Fruit fly (Drosophila melanogaster): ENCODE measurements around the gene CG7565.

CG7565 gene

dm6 chr3L:8097101-8097500 is 5.5 kb upstream of the CG7565 start:
- TF ChIP-seq EcR (GFP tag; optimal IDR thresholded peaks at IDR 0.05) (no peak), CG8478 (optimal IDR thresholded peaks at IDR 0.05) (no peak), Dll (optimal IDR thresholded peaks at IDR 0.05) (no peak), pan (optimal IDR thresholded peaks at IDR 0.05) (no peak), psq (optimal IDR thresholded peaks at IDR 0.05) (no peak), usp (GFP tag; optimal IDR thresholded peaks at IDR 0.05) (no peak)

- TF ChIP-seq EcR (GFP tag; optimal IDR thresholded peaks at IDR 0.05) (no peak), psq (optimal IDR thresholded peaks at IDR 0.05) (no peak), usp (GFP tag; optimal IDR thresholded peaks at IDR 0.05) (no peak), pan (optimal IDR thresholded peaks at IDR 0.05) (no peak), Dll (optimal IDR thresholded peaks at IDR 0.05) (no peak), CG8478 (optimal IDR thresholded peaks at IDR 0.05) (no peak)
Measured at dm6 chr3L:8096106-8096558, 4.5 kb upstream of the CG7565 start.

DNA sequence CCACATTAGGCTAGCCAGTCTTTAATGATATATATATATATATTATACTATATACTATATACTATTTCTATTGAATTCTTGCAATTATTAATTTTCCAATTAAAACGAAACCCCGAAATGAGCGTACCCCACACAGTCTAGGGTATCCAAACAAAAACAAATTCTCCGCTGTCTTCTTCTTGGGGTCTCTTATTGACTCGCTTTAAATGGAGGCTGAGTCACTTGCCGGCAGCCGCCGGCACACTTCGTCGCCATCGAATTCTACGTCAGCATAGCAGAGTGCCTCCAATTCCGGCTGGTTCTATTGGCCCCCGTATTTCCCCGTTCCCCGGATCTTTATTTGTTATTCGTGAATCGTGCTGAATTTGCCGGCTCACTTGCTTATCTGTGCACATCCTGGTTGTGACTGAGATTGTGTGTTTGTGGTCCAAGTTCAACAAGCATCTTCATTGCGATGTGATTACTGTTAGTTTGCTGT is 3.1 kb upstream of the CG7565 start:
- no peak for TF ChIP-seq pan (optimal IDR thresholded peaks at IDR 0.05)
- TF ChIP-seq Dll (optimal IDR thresholded peaks at IDR 0.05), result no peak

DNA sequence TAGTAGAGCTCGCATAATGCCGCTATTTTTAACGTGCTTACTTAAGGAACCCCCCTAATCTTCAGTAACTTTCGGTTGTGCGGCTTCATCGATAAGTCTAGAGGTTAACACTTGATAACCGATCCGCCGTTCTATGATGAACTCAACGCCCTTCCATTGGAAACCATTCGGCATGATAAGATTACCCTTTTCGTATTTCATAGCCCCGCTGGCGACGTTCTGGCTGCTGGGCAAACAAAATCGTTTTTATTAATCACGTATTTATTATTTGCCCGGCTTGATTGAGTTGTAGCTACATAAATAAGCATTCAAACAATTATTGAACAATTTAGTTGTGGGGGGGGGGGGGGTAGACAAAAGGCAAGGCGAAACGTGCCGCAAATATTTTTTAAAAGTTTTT is 2.0 kb upstream of the CG7565 start:
- TF ChIP-seq pan (optimal IDR thresholded peaks at IDR 0.05), result no peak
- TF ChIP-seq EcR (GFP tag; optimal IDR thresholded peaks at IDR 0.05), result no peak
- no peak for TF ChIP-seq psq (optimal IDR thresholded peaks at IDR 0.05)
- TF ChIP-seq CG8478 (optimal IDR thresholded peaks at IDR 0.05), result no peak
- no peak for TF ChIP-seq Dll (optimal IDR thresholded peaks at IDR 0.05)

DNA sequence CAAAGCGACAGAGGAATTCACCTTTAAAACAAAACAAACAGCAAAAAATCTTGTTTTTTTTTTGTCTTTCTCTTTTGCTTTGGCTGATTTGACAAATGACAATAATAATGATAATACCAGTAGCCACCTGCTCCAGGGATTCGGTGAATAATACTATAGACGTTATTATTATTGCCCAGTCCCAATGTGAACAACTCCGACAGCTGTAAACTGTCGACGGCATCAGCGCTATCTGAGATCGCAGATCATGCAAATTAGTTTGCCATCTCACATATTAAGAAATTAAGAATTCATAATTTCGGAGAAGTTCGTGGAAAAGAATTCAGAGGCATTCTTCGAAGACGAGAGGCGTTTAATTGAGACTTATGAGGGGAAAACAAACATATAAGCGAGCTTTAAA is 5.4 kb downstream of the CG7565 start:
- no peak for TF ChIP-seq pan (optimal IDR thresholded peaks at IDR 0.05)
- no peak for TF ChIP-seq usp (GFP tag; optimal IDR thresholded peaks at IDR 0.05)
- TF ChIP-seq EcR (GFP tag; optimal IDR thresholded peaks at IDR 0.05), result no peak
- no peak for TF ChIP-seq psq (optimal IDR thresholded peaks at IDR 0.05)
- no peak for TF ChIP-seq CG8478 (optimal IDR thresholded peaks at IDR 0.05)

dm6 chr3L:8081822-8082221 is 9.8 kb downstream of the CG7565 start:
- TF ChIP-seq pan (optimal IDR thresholded peaks at IDR 0.05), result no peak
- no peak for TF ChIP-seq usp (GFP tag; optimal IDR thresholded peaks at IDR 0.05)
- no peak for TF ChIP-seq Dll (optimal IDR thresholded peaks at IDR 0.05)
- no peak for TF ChIP-seq EcR (GFP tag; optimal IDR thresholded peaks at IDR 0.05)
- TF ChIP-seq psq (optimal IDR thresholded peaks at IDR 0.05), result no peak
- TF ChIP-seq CG8478 (optimal IDR thresholded peaks at IDR 0.05), result no peak

dm6 chr3L:8080790-8081189 is 10.8 kb downstream of the CG7565 start:
- TF ChIP-seq pan (optimal IDR thresholded peaks at IDR 0.05) (no peak), CG8478 (optimal IDR thresholded peaks at IDR 0.05) (no peak), EcR (GFP tag; optimal IDR thresholded peaks at IDR 0.05) (no peak), Dll (optimal IDR thresholded peaks at IDR 0.05) (no peak), usp (GFP tag; optimal IDR thresholded peaks at IDR 0.05) (no peak), psq (optimal IDR thresholded peaks at IDR 0.05) (no peak)

DNA sequence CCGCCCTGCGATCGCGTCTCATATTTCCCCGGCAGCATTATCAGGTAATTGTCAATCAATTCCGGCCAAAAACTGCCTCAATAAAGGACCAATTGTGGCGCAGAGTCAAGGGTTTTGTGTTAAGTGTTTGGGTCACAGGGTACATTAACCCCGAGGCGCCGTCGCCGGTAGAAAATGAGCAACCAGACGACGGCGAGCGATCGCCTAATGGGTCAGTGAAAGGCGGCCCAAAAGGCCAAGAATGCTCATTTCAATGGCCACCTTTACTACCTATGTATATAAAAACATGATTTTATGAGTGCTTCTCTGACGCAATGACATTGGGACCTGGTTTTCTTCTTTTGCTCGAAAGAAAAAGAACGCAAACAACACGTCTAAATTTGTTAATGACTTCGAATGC is 12.0 kb downstream of the CG7565 start:
- TF ChIP-seq EcR (GFP tag; optimal IDR thresholded peaks at IDR 0.05), result no peak
- no peak for TF ChIP-seq Dll (optimal IDR thresholded peaks at IDR 0.05)
- no peak for TF ChIP-seq pan (optimal IDR thresholded peaks at IDR 0.05)
- TF ChIP-seq CG8478 (optimal IDR thresholded peaks at IDR 0.05), result no peak
- no peak for TF ChIP-seq psq (optimal IDR thresholded peaks at IDR 0.05)
- TF ChIP-seq usp (GFP tag; optimal IDR thresholded peaks at IDR 0.05), result no peak

DNA sequence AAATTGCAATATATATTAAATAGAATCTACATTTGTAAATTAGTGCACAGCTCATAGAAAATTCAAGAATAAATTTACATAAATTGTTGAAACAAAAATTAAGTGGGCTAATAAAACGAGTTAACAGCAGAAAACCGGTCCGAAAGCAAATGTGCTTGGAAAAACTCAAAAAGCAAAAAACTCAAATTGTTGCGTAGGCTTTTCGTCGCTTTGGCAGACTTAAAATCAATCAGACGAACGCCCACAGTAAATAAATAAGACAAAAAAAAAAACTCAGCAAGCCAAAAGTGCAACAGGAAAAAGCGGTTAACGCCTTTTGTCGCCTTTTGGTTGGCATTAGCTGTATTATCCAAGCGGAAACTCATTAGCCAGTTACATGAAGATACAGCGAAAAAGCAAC is 13.6 kb downstream of the CG7565 start:
- TF ChIP-seq psq (optimal IDR thresholded peaks at IDR 0.05) (no peak), pan (optimal IDR thresholded peaks at IDR 0.05) (no peak), EcR (GFP tag; optimal IDR thresholded peaks at IDR 0.05) (no peak), CG8478 (optimal IDR thresholded peaks at IDR 0.05) (no peak), Dll (optimal IDR thresholded peaks at IDR 0.05) (no peak), usp (GFP tag; optimal IDR thresholded peaks at IDR 0.05) (no peak)

DNA sequence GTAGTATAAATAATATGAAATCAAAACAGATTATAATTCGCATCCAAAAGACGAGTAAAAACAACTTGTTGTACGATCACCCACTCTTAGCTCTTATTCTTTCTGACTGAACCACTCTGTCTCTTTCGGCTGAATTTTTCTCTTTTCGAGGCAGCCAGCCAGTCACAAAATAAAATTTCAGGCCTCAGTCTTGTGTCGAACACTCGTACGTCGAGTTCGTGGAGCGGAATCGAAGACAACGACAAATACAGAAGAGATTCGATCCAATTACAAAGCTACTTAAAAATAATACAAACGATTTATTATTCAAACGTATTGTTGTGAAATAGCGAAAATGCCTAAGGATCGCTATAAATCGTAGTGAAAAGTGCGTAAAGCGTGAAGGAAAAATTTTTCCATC is 14.4 kb downstream of the CG7565 start:
- TF ChIP-seq pan (optimal IDR thresholded peaks at IDR 0.05), result no peak

DNA sequence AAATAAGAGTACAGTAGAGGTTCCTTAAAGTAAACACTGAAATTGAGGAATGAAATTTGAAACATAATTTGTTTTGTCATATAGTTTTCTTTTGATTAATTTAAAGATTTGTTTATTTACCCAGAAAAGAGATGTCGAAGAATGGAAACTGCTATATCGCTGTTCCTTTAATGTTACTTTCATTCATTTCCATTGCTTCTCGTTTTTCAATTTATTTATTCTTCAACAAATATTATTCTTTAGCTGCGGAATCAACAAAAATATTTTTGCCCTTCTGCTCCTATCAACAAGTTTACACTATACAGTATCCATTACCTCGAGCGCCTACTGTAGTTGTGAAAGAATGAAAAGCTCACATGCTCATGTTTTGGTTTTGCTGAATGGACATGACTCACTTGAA is 15.4 kb downstream of the CG7565 start:
- no peak for TF ChIP-seq Dll (optimal IDR thresholded peaks at IDR 0.05)
- TF ChIP-seq pan (optimal IDR thresholded peaks at IDR 0.05), result no peak
- TF ChIP-seq EcR (GFP tag; optimal IDR thresholded peaks at IDR 0.05), result no peak
- TF ChIP-seq CG8478 (optimal IDR thresholded peaks at IDR 0.05), result no peak
- TF ChIP-seq usp (GFP tag; optimal IDR thresholded peaks at IDR 0.05), result no peak
- no peak for TF ChIP-seq psq (optimal IDR thresholded peaks at IDR 0.05)

DNA sequence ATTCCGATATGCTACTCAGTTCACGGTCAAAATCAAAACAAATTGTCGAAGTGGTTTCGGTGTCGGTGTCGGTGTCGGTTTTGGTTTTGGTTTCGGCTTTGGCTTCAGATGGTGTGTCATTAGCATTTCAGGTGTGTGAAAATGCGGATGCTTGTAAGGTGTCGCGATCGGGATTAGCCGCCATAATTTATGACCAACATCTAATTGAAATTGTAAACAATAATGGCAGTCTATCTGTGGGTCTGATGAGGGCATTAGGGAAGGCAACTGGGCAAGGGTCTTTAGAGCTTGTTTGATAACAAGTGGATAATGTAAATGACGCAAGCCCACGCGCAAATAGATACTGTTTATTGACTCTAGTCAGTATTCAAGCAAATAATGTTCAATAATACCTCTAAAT is 16.6 kb downstream of the CG7565 start:
- TF ChIP-seq Dll (optimal IDR thresholded peaks at IDR 0.05), result no peak

DNA sequence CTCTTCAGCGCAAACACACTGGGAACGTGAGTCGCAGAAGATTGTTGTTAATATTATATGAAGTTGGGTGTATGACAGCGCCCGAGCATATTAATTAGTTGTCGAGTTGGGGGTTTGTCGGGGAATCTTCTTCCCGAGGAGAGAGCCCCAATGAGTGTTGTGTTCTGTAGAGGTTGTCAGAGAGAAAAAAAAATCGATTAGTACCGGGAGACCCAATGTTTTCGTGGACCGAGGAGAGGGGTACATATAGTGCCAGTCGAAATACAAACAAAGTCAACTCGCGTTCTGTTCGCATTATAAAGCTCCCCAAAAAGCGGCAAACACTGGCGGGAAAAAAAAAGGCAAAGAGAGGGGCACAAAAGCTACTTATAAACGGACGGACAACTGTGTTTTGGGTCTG is 17.7 kb downstream of the CG7565 start:
- TF ChIP-seq Dll (optimal IDR thresholded peaks at IDR 0.05) (no peak), usp (GFP tag; optimal IDR thresholded peaks at IDR 0.05) (no peak), EcR (GFP tag; optimal IDR thresholded peaks at IDR 0.05) (no peak), CG8478 (optimal IDR thresholded peaks at IDR 0.05) (no peak), pan (optimal IDR thresholded peaks at IDR 0.05) (no peak), psq (optimal IDR thresholded peaks at IDR 0.05) (no peak)

DNA sequence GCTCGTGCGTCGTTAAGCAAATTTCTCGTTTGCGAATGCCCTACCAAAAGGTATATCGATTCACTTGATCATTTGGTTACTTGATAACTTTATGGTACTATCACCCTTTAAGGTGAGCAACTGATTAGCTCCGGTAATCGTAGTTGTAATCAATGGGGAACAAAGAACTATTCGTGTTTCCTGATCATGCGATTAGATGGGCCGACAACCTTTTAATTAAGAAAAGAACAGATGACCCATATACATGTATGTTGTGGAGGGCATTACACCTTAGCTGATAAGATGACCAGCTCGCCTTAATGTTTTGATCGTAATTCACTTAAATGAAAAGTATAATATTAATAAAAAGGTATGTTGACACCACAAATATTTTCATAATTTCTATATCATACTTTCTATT is 18.2 kb downstream of the CG7565 start:
- TF ChIP-seq CG8478 (optimal IDR thresholded peaks at IDR 0.05), result no peak
- TF ChIP-seq psq (optimal IDR thresholded peaks at IDR 0.05), result no peak
- TF ChIP-seq EcR (GFP tag; optimal IDR thresholded peaks at IDR 0.05), result no peak
- no peak for TF ChIP-seq usp (GFP tag; optimal IDR thresholded peaks at IDR 0.05)
- no peak for TF ChIP-seq pan (optimal IDR thresholded peaks at IDR 0.05)
- no peak for TF ChIP-seq Dll (optimal IDR thresholded peaks at IDR 0.05)

Measured in whole organism.